Worm (Caenorhabditis elegans): ENCODE measurements around the gene Y25C1A.7.
A peak's percentile ranks its signal among the peaks of the same experiment; 100 is the strongest.

The Y25C1A.7 gene

ce11 chrII:3052843-3053242 is 18.0 kb downstream of the Y25C1A.7 start:
- TF ChIP-seq nhr-237 (tag; optimal IDR thresholded peaks at IDR 0.05) (no peak), mls-2 (tag; optimal IDR thresholded peaks at IDR 0.05) (no peak), sptf-1 (tag; optimal IDR thresholded peaks at IDR 0.05) (no peak), ztf-11 (tag; optimal IDR thresholded peaks at IDR 0.05) (no peak), lsy-2 (tag; optimal IDR thresholded peaks at IDR 0.05) (no peak), ceh-83 (GFP tag; optimal IDR thresholded peaks at IDR 0.05) (no peak), elt-3 (tag; optimal IDR thresholded peaks at IDR 0.05) (no peak), nhr-28 (tag; optimal IDR thresholded peaks at IDR 0.05) (no peak), ham-2 (GFP tag; optimal IDR thresholded peaks at IDR 0.05) (no peak), unc-120 (tag; optimal IDR thresholded peaks at IDR 0.05; ENCODE audit: poor library complexity, severe bottlenecking) (no peak), pha-4 (tag; optimal IDR thresholded peaks at IDR 0.05) (no peak), mep-1 (tag; optimal IDR thresholded peaks at IDR 0.05) (no peak), unc-62 (GFP tag; optimal IDR thresholded peaks at IDR 0.05) (no peak), mab-5 (tag; optimal IDR thresholded peaks at IDR 0.05) (no peak)

ce11 chrII:3051332-3051731 is 19.5 kb downstream of the Y25C1A.7 start:
- no peak for TF ChIP-seq ztf-11 (tag; optimal IDR thresholded peaks at IDR 0.05)
- no peak for TF ChIP-seq zip-8 (tag; optimal IDR thresholded peaks at IDR 0.05)
- no peak for TF ChIP-seq nhr-2 (tag; optimal IDR thresholded peaks at IDR 0.05)
- no peak for TF ChIP-seq ceh-83 (GFP tag; optimal IDR thresholded peaks at IDR 0.05)
- no peak for TF ChIP-seq elt-1 (tag; optimal IDR thresholded peaks at IDR 0.05; ENCODE audit: borderline replicate concordance, insufficient read depth)
- TF ChIP-seq nhr-76 (tag; optimal IDR thresholded peaks at IDR 0.05) = no peak
- TF ChIP-seq unc-62 (GFP tag; optimal IDR thresholded peaks at IDR 0.05) = no peak
- TF ChIP-seq nhr-12 (tag; optimal IDR thresholded peaks at IDR 0.05) = no peak
- no peak for TF ChIP-seq bed-3 (GFP tag; optimal IDR thresholded peaks at IDR 0.05)
- no peak for TF ChIP-seq M03D4.4 (tag; optimal IDR thresholded peaks at IDR 0.05)
- TF ChIP-seq nhr-237 (tag; optimal IDR thresholded peaks at IDR 0.05) = no peak
- TF ChIP-seq mab-5 (tag; optimal IDR thresholded peaks at IDR 0.05) = no peak
- no peak for TF ChIP-seq ceh-39 (tag; optimal IDR thresholded peaks at IDR 0.05)
- TF ChIP-seq drap-1 (GFP tag; optimal IDR thresholded peaks at IDR 0.05) = no peak
- TF ChIP-seq flh-1 (GFP tag; optimal IDR thresholded peaks at IDR 0.05) = no peak

- TF ChIP-seq flh-1 (GFP tag; optimal IDR thresholded peaks at IDR 0.05) = no peak
- TF ChIP-seq nhr-237 (tag; optimal IDR thresholded peaks at IDR 0.05) = no peak
- TF ChIP-seq nhr-76 (tag; optimal IDR thresholded peaks at IDR 0.05) = no peak
- TF ChIP-seq lin-13 (tag; optimal IDR thresholded peaks at IDR 0.05) = no peak
- TF ChIP-seq elt-1 (tag; optimal IDR thresholded peaks at IDR 0.05; ENCODE audit: borderline replicate concordance, insufficient read depth) = no peak
- TF ChIP-seq blmp-1 (tag; optimal IDR thresholded peaks at IDR 0.05) = no peak
- no peak for TF ChIP-seq mls-2 (tag; optimal IDR thresholded peaks at IDR 0.05)
- no peak for TF ChIP-seq sem-2 (GFP tag; optimal IDR thresholded peaks at IDR 0.05)
- TF ChIP-seq sptf-1 (tag; optimal IDR thresholded peaks at IDR 0.05) = no peak
- TF ChIP-seq M03D4.4 (tag; optimal IDR thresholded peaks at IDR 0.05) = no peak
- no peak for TF ChIP-seq zip-8 (tag; optimal IDR thresholded peaks at IDR 0.05)
- TF ChIP-seq nhr-12 (tag; optimal IDR thresholded peaks at IDR 0.05) = no peak
- TF ChIP-seq ztf-11 (tag; optimal IDR thresholded peaks at IDR 0.05) = no peak
Measured at ce11 chrII:3050703-3051102, 20.2 kb downstream of the Y25C1A.7 start, which contains the start of gene sri-31. sri-31 (plus strand) TSS chrII:3051003.

ce11 chrII:3048989-3049388 is 21.9 kb downstream of the Y25C1A.7 start:
- TF ChIP-seq ztf-11 (tag; optimal IDR thresholded peaks at IDR 0.05) = no peak
- TF ChIP-seq ham-2 (GFP tag; optimal IDR thresholded peaks at IDR 0.05) = peak; percentile 1

- TF ChIP-seq sptf-1 (tag; optimal IDR thresholded peaks at IDR 0.05) (no peak), tbx-8 (GFP tag; optimal IDR thresholded peaks at IDR 0.05) (no peak), snpc-4 (tag; optimal IDR thresholded peaks at IDR 0.05) (no peak), ces-1 (GFP tag; optimal IDR thresholded peaks at IDR 0.05) (no peak), elt-1 (tag; optimal IDR thresholded peaks at IDR 0.05; ENCODE audit: borderline replicate concordance, insufficient read depth) (no peak), sem-2 (GFP tag; optimal IDR thresholded peaks at IDR 0.05) (no peak), mab-5 (tag; optimal IDR thresholded peaks at IDR 0.05) (no peak), nhr-12 (tag; optimal IDR thresholded peaks at IDR 0.05) (no peak), mep-1 (tag; optimal IDR thresholded peaks at IDR 0.05) (no peak), elt-3 (tag; optimal IDR thresholded peaks at IDR 0.05) (no peak), drap-1 (GFP tag; optimal IDR thresholded peaks at IDR 0.05) (no peak), lin-13 (tag; optimal IDR thresholded peaks at IDR 0.05) (no peak), pha-4 (tag; optimal IDR thresholded peaks at IDR 0.05) (no peak), ceh-39 (tag; optimal IDR thresholded peaks at IDR 0.05) (no peak), zip-8 (tag; optimal IDR thresholded peaks at IDR 0.05) (no peak), lsy-2 (tag; optimal IDR thresholded peaks at IDR 0.05) (no peak), nhr-76 (tag; optimal IDR thresholded peaks at IDR 0.05) (no peak)
Measured at ce11 chrII:3048378-3048777, 22.5 kb downstream of the Y25C1A.7 start, which contains the start of gene sri-28. sri-28 (plus strand) TSS chrII:3048678.

Data from whole organism, mixed stage, embryonic.